Worm (Caenorhabditis elegans): Measurements from ENCODE around the gene srh-255.

srh-255 gene

DNA sequence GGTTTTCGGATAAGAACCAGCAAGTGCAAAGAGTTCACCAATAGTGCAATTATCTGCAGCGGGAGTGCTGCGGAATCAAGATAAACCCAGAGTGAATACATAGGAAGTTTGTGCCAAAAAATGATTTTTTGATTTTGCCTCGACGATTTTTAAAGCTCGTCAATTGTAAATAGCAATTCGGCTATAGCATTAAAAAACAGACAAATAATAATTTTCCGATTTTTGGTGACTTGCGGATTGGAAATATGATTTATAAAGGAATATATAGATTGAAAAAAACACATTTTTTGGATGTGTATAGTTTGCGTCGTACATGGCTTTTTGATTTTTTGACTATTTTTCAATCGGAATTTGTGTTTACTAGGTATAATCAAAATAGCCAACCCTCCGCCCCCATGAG lies 15.0 kb downstream of the srh-255 start, which contains the start of gene srw-20:
Gene srw-20 (minus strand): TSS at position 101 of the 400 bp plus-strand sequence.
- TF ChIP-seq unc-62 (GFP tag; optimal IDR thresholded peaks at IDR 0.05), result no peak

DNA sequence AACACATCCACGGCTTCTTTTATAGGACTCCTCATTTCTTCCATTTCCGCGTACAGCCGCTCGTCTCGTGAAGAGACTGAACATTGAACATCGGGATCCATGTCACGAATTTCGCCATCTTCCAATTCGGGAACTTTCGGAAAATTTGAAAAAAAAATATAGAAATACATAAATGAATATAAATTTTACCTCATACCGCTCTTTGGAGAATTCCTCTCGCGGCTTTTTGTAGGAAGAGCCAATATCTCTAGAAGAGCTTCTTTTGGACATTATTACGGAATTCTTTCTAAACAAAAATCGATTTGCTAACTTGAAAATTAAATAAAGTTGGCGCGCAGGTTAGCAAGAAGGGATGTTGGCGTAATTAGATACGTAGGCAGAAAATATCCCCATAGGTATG lies 17.9 kb downstream of the srh-255 start, which contains the start of gene T05E12.9:
Gene T05E12.9 (minus strand): TSS at position 101 of the 400 bp plus-strand sequence.
- TF ChIP-seq unc-62 (GFP tag; optimal IDR thresholded peaks at IDR 0.05), result no peak

DNA sequence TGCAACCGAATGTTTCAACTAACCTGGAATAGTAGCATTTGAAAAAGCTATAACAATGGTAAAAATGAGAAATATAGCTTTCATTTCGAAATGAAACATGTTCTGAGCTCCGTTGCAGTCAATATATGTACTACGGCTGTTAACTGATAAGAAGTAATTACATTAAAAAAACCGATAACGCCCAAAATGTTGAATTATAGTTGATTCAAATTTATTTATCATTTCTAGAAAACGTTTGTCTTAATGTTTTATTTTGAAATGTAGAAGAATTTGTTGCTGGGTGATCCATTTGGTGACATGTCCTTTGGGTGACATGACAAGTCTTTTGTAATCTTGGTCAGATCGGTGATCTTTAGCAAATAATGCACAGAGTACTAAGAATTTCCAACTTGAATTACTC lies 24.6 kb downstream of the srh-255 start, which contains the start of gene T05E12.6:
Gene T05E12.6 (minus strand): TSS at position 101 of the 400 bp plus-strand sequence.
- no peak for TF ChIP-seq unc-62 (GFP tag; optimal IDR thresholded peaks at IDR 0.05)

DNA sequence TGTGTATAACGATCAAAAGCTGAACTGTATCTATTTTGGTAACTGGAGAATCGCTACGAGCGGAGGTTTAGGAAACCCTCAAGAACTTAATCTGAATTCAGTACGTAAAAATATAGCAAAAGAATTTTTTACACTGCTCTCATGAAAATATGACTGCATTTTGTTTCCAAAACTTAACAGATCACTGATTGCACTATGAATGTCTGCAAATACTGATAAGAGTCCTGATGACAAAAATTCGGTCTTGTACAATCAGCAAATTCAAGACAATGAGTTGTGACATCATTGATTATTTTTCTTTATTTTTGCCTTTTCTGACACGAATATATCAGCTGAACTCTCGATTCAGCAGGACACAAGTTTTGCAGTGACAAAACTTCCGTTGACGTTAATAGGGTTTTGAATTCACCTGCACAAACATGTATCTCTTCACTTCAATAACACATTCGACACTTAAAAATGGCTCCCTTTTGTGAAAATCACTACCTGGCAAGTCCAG lies 25.2 kb downstream of the srh-255 start, which contains the start of gene srh-237:
Gene srh-237 (plus strand): TSS at position 449 of the 499 bp plus-strand sequence.
- TF ChIP-seq unc-62 (GFP tag; optimal IDR thresholded peaks at IDR 0.05), result no peak

DNA sequence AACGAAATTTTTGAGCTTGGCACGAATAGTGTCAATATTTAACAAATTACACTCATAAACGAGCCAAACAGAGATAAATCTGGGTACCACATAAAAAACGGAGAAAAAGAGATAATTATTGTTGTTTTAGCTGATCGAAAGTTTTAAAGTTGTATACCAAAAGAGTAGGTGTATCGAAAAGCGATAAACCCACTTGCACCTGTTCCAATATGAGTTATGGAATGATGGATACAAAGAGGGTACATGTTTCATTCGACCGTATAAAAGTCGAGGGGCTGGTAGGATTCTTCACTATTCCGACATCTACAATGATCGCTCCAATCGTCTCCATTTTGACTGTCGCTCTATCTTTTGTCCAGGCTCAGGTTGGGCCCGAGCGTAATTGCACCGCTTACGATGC lies 27.5 kb downstream of the srh-255 start, which contains the start of gene ZK218.1:
Gene ZK218.1 (plus strand): TSS at position 301 of the 400 bp plus-strand sequence.
- no peak for TF ChIP-seq unc-62 (GFP tag; optimal IDR thresholded peaks at IDR 0.05)

DNA sequence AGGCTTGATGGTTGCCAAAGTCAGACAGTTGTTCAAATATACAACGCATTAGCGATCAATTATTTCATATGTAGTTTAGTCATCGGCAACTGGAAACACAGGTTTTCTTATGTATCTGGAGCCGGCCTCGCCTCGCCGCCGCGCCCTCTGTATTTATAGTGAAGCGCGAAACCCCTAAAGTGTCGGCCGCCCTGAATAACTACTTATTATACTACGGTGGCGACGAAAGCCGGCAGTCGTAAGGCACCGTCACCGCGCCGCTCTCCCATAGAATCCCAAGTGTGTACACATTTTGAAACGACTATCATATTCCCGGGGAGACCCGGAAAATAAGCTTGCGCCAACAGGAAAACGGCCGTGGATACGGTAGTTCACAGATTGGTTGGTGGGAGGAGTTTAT lies 29.8 kb downstream of the srh-255 start:
- no peak for TF ChIP-seq unc-62 (GFP tag; optimal IDR thresholded peaks at IDR 0.05)

- TF ChIP-seq unc-62 (GFP tag; optimal IDR thresholded peaks at IDR 0.05), result no peak
Observed at ce11 chrV:17098669-17099068, 33.9 kb downstream of the srh-255 start, which contains the start of the genes ZK218.3 and ZK218.4. TSS of gene ZK218.3 (minus strand) at chrV:17098769. TSS of gene ZK218.4 (plus strand) at chrV:17098854.

DNA sequence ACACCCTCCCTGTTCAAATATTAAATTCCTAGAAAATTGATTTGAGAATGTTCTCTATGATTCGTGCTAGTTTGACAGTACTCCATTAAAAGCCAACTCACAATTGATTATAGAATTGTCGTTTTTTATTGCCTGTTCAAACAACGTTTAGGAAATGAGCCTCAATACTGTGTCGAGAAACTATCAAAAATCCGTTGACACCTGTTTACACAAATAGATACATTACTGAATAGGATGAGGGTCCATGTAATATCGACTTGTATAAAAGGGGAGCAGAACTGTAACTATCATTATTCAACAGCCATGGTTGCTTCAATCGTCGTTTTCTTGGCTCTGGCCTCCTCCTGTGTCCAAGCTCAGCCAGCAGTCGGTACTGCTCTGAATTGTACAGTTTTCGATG lies 36.1 kb downstream of the srh-255 start, which contains the start of gene ZK218.5:
Gene ZK218.5 (plus strand): TSS at position 301 of the 400 bp plus-strand sequence.
- TF ChIP-seq unc-62 (GFP tag; optimal IDR thresholded peaks at IDR 0.05), result no peak

- TF ChIP-seq unc-62 (GFP tag; optimal IDR thresholded peaks at IDR 0.05), result no peak
Observed at ce11 chrV:17104527-17104926, 39.8 kb downstream of the srh-255 start, which contains the start of gene nhr-248. TSS of gene nhr-248 (minus strand) at chrV:17104627.

- no peak for TF ChIP-seq unc-62 (GFP tag; optimal IDR thresholded peaks at IDR 0.05)
Observed at ce11 chrV:17105483-17105882, 40.7 kb downstream of the srh-255 start, which contains the start of gene ZK218.7. TSS of gene ZK218.7 (plus strand) at chrV:17105783.

DNA sequence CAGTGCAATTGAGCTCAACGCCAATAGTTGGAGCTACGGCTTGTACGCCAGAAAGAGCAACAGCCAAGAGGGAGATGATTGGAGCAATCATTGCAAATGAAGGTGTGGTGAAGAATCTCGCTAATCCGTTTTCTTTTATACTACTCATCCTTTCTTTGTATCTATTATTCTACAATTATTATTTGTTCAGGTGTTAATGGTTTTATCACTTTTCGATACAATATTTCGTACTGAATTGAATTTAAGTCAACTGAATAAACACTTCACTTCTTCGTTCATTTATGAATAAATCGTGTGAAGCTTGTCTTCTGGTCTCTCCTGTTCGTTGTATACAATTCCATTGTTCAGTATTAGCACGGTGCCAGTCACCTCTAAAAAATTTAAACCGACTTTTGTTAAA lies 43.5 kb downstream of the srh-255 start, which contains the start of gene ZK218.11:
Gene ZK218.11 (minus strand): TSS at position 101 of the 400 bp plus-strand sequence.
- TF ChIP-seq unc-62 (GFP tag; optimal IDR thresholded peaks at IDR 0.05), result no peak

Measured in whole organism, dauer.